Worm (Caenorhabditis elegans) whole organism, L2 larva: ENCODE data around the gene snpc-1.1.

Experiments used
- C34F6.9 ChIP-seq: fragments of 150-350 bp; optimal IDR thresholded peaks from 2 replicates; lab custom pipeline; 2014; ENCODE audit warnings: missing biosample characterization, missing genetic modification characterization
- R02D3.7 ChIP-seq: fragments of 150-350 bp; optimal IDR thresholded peaks from 2 replicates; lab custom pipeline; 2014; ENCODE audit warnings: missing biosample characterization, missing genetic modification characterization
- ceh-16 ChIP-seq: fragments of 150-350 bp; optimal IDR thresholded peaks from 2 replicates; lab custom pipeline; 2014; ENCODE audit warnings: missing biosample characterization, missing genetic modification characterization
- elt-1 ChIP-seq: fragments of 150-350 bp; optimal IDR thresholded peaks from 2 replicates; lab custom pipeline; 2014; ENCODE audit warnings: missing biosample characterization, missing genetic modification characterization
- nhr-10 ChIP-seq: sonication (generic microtip); optimal IDR thresholded peaks from 2 replicates; lab custom pipeline; 2017; ENCODE audit warnings: missing biosample characterization, missing genetic modification characterization
- nhr-12 ChIP-seq: fragments of 150-350 bp; optimal IDR thresholded peaks from 2 replicates; lab custom pipeline; 2014; ENCODE audit warnings: missing biosample characterization, missing genetic modification characterization
- nhr-6 ChIP-seq: fragments of 150-350 bp; optimal IDR thresholded peaks from 2 replicates; lab custom pipeline; 2014; ENCODE audit warnings: missing biosample characterization, missing genetic modification characterization
- ztf-11 ChIP-seq: sonication (generic microtip); optimal IDR thresholded peaks from 2 replicates; lab custom pipeline; 2017; ENCODE audit warnings: missing biosample characterization, missing genetic modification characterization

DNA sequence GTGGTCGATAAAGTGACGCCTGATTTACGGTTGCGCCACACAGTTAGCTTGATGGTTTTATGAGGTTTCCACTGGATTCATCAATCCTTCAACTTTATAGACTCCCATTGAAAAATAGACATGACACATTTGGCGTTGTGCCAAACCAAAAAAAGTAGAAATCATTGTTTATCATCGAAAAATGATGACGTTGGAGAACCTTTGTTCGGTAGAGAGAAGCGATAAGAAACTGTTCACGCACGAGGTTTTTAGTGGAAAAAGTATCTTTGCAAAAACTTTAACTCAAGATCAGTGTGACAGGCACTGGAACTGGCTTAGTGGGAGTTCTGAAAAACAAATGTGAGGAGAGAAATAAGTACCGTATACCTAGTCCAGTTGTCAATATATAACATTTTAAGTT lies 32.5 kb upstream of the snpc-1.1 start:
- no peak for TF ChIP-seq nhr-12 (tag; lab: Kevin White, UChicago)
- TF ChIP-seq nhr-10 (tag; lab: Kevin White, UChicago): no peak
- no peak for TF ChIP-seq R02D3.7 (tag; lab: Kevin White, UChicago)
- TF ChIP-seq nhr-6 (tag; lab: Kevin White, UChicago): no peak
- TF ChIP-seq elt-1: no peak
- no peak for TF ChIP-seq ztf-11
- TF ChIP-seq ceh-16 (tag; lab: Kevin White, UChicago): no peak
- TF ChIP-seq C34F6.9: no peak
